Fruit fly (Drosophila melanogaster) whole organism, embryonic: ENCODE data around the gene ATPsynG.

Source experiments
- Bgb ChIP-seq: fragments of 200-800 bp; sonication (Bioruptor generic); IDR thresholded peaks from 2 replicates; pipeline ENCODE4 v1.3.6; 2022; ENCODE audit warnings: missing biosample characterization, missing genetic modification characterization; ENCODE audit not compliant: partially characterized antibody
- CG10267 ChIP-seq: fragments of 200-800 bp; sonication (Bioruptor generic); optimal IDR thresholded peaks from 2 replicates; lab custom pipeline; 2018; ENCODE audit warnings: missing biosample characterization, mild to moderate bottlenecking, missing genetic modification characterization, moderate library complexity
- CG11456 ChIP-seq: fragments of 200-800 bp; sonication (Bioruptor generic); IDR thresholded peaks from 3 replicates; pipeline ENCODE4 v1.3.6; 2022; ENCODE audit warnings: missing biosample characterization, missing genetic modification characterization
- CG1233 ChIP-seq: fragments of 200-800 bp; sonication (Bioruptor generic); optimal IDR thresholded peaks from 4 replicates; lab custom pipeline; 2018; ENCODE audit warnings: missing biosample characterization, mild to moderate bottlenecking, missing genetic modification characterization
- CG12391 ChIP-seq: fragments of 200-800 bp; sonication (Bioruptor generic); optimal IDR thresholded peaks from 3 replicates; lab custom pipeline; 2018; ENCODE audit warnings: missing biosample characterization, mild to moderate bottlenecking, missing genetic modification characterization, moderate library complexity
- CG13287 ChIP-seq: fragments of 200-800 bp; sonication (Bioruptor generic); IDR thresholded peaks from 2 replicates; pipeline ENCODE4 v1.3.6; 2022; ENCODE audit warnings: missing biosample characterization, missing genetic modification characterization; ENCODE audit not compliant: partially characterized antibody
- CG1529 ChIP-seq: fragments of 200-800 bp; sonication (Bioruptor generic); optimal IDR thresholded peaks from 3 replicates; lab custom pipeline; 2018; ENCODE audit warnings: missing biosample characterization, missing genetic modification characterization
- CG15514 ChIP-seq: fragments of 200-800 bp; sonication (Bioruptor generic); optimal IDR thresholded peaks from 3 replicates; lab custom pipeline; 2017; ENCODE audit warnings: missing biosample characterization, missing genetic modification characterization, mild to moderate bottlenecking, moderate library complexity, missing genetic modification reagents
- CG16813 ChIP-seq: fragments of 200-800 bp; sonication (Bioruptor generic); IDR thresholded peaks from 3 replicates; pipeline ENCODE4 v1.3.6; 2022; ENCODE audit warnings: missing biosample characterization, missing genetic modification characterization; ENCODE audit not compliant: partially characterized antibody
- CG17829 ChIP-seq: fragments of 200-800 bp; optimal IDR thresholded peaks from 2 replicates; lab custom pipeline; 2019; ENCODE audit warnings: missing biosample characterization, mild to moderate bottlenecking, missing genetic modification characterization, moderate library complexity
- CG18011 ChIP-seq: fragments of 200-800 bp; sonication (Bioruptor generic); optimal IDR thresholded peaks from 2 replicates; lab custom pipeline; 2017; ENCODE audit warnings: missing biosample characterization, missing genetic modification characterization, mild to moderate bottlenecking, moderate library complexity, missing genotype
- CG2202 ChIP-seq: fragments of 200-800 bp; sonication (Bioruptor generic); optimal IDR thresholded peaks from 2 replicates; lab custom pipeline; 2018; ENCODE audit warnings: missing biosample characterization, mild to moderate bottlenecking, missing genetic modification characterization
- CG32772 ChIP-seq: fragments of 200-800 bp; sonication (Bioruptor generic); IDR thresholded peaks from 2 replicates; pipeline ENCODE4 v1.3.6; 2022; ENCODE audit warnings: missing biosample characterization, missing genetic modification characterization
- CG33213 ChIP-seq: fragments of 200-800 bp; sonication (Bioruptor generic); optimal IDR thresholded peaks from 3 replicates; lab custom pipeline; 2016; ENCODE audit warnings: missing biosample characterization, missing genetic modification characterization
- CG34376 ChIP-seq: fragments of 200-800 bp; sonication (Bioruptor generic); optimal IDR thresholded peaks from 2 replicates; lab custom pipeline; 2018; ENCODE audit warnings: missing biosample characterization, mild to moderate bottlenecking, missing genetic modification characterization
- CG3995 ChIP-seq: fragments of 200-800 bp; sonication (Bioruptor generic); optimal IDR thresholded peaks from 3 replicates; lab custom pipeline; 2016; ENCODE audit warnings: missing biosample characterization, missing genetic modification characterization
- CG6791 ChIP-seq: fragments of 200-800 bp; sonication (Bioruptor generic); IDR thresholded peaks from 3 replicates; pipeline ENCODE4 v1.3.6; 2022; ENCODE audit warnings: missing biosample characterization, missing genetic modification characterization; ENCODE audit not compliant: partially characterized antibody
- CG9215 ChIP-seq: fragments of 200-800 bp; sonication (Bioruptor generic); IDR thresholded peaks from 2 replicates; pipeline ENCODE4 v1.3.6; 2022; ENCODE audit warnings: missing biosample characterization, missing genetic modification characterization
- CG9727 ChIP-seq: fragments of 200-800 bp; sonication (Bioruptor generic); optimal IDR thresholded peaks from 3 replicates; lab custom pipeline; 2017; ENCODE audit warnings: missing biosample characterization, mild to moderate bottlenecking, missing genetic modification characterization
- CG9797 ChIP-seq: fragments of 200-800 bp; sonication (Bioruptor generic); optimal IDR thresholded peaks from 3 replicates; lab custom pipeline; 2018; ENCODE audit warnings: missing biosample characterization, mild to moderate bottlenecking, missing genetic modification characterization
- CG9817 ChIP-seq: fragments of 200-800 bp; sonication (Bioruptor generic); optimal IDR thresholded peaks from 2 replicates; lab custom pipeline; 2018; ENCODE audit warnings: missing biosample characterization, mild to moderate bottlenecking, missing genetic modification characterization, moderate library complexity
- CrebB ChIP-seq: fragments of 200-800 bp; sonication (Bioruptor generic); optimal IDR thresholded peaks from 3 replicates; lab custom pipeline; 2018; ENCODE audit warnings: missing biosample characterization, mild to moderate bottlenecking, missing genetic modification characterization
- Dek ChIP-seq: fragments of 200-800 bp; sonication (Bioruptor generic); optimal IDR thresholded peaks from 3 replicates; lab custom pipeline; 2019; ENCODE audit warnings: missing biosample characterization, mild to moderate bottlenecking, missing genetic modification characterization, moderate library complexity
- Doc2 ChIP-seq: fragments of 200-800 bp; sonication (Bioruptor generic); IDR thresholded peaks from 2 replicates; pipeline ENCODE4 v1.3.6; 2022; ENCODE audit warnings: missing biosample characterization, missing genetic modification characterization
- Dp ChIP-seq: fragments of 200-800 bp; sonication (Bioruptor generic); optimal IDR thresholded peaks from 2 replicates; lab custom pipeline; 2018; ENCODE audit warnings: missing biosample characterization, mild to moderate bottlenecking, missing genetic modification characterization, moderate library complexity
- HmgZ ChIP-seq: fragments of 200-800 bp; sonication (Bioruptor generic); optimal IDR thresholded peaks from 2 replicates; lab custom pipeline; 2018; ENCODE audit warnings: missing biosample characterization, mild to moderate bottlenecking, missing genetic modification characterization
- Hmx ChIP-seq: fragments of 200-800 bp; sonication (Bioruptor generic); optimal IDR thresholded peaks from 2 replicates; lab custom pipeline; 2016; ENCODE audit warnings: missing biosample characterization, missing genetic modification characterization
- Hr39 ChIP-seq: fragments of >200 bp; optimal IDR thresholded peaks from 2 replicates; lab custom pipeline; 2017
- Lpt ChIP-seq: fragments of >200 bp; optimal IDR thresholded peaks from 2 replicates; lab custom pipeline; 2018; ENCODE audit warnings: missing biosample characterization, missing genetic modification characterization
- Mad ChIP-seq: fragments of 200-800 bp; sonication (Bioruptor generic); optimal IDR thresholded peaks from 2 replicates; lab custom pipeline; 2016; ENCODE audit warnings: missing biosample characterization, missing genetic modification characterization
- Max ChIP-seq: fragments of 200-800 bp; sonication (Bioruptor generic); optimal IDR thresholded peaks from 2 replicates; lab custom pipeline; 2016; ENCODE audit warnings: missing biosample characterization, mild to moderate bottlenecking, missing genetic modification characterization
- Neu2 ChIP-seq: fragments of 200-800 bp; sonication (Bioruptor generic); optimal IDR thresholded peaks from 3 replicates; lab custom pipeline; 2016; ENCODE audit warnings: missing biosample characterization, missing genetic modification characterization, borderline replicate concordance
- PHDP ChIP-seq: fragments of 200-800 bp; sonication (Bioruptor generic); optimal IDR thresholded peaks from 3 replicates; lab custom pipeline; 2018; ENCODE audit warnings: missing biosample characterization, mild to moderate bottlenecking, missing genetic modification characterization, moderate library complexity
- Six4 ChIP-seq: fragments of 200-800 bp; sonication (Bioruptor generic); optimal IDR thresholded peaks from 2 replicates; lab custom pipeline; 2016; ENCODE audit warnings: missing biosample characterization, missing genetic modification characterization
- Taf1 ChIP-seq: fragments of 200-800 bp; sonication (Bioruptor generic); IDR thresholded peaks from 2 replicates; pipeline ENCODE4 v1.3.6; 2022; ENCODE audit warnings: missing biosample characterization, missing genetic modification characterization
- ash1 ChIP-seq: fragments of 200-800 bp; sonication (Bioruptor generic); optimal IDR thresholded peaks from 2 replicates; lab custom pipeline; 2018; ENCODE audit warnings: missing biosample characterization, mild to moderate bottlenecking, missing genetic modification characterization
- az2 ChIP-seq: fragments of 200-800 bp; sonication (Bioruptor generic); optimal IDR thresholded peaks from 3 replicates; lab custom pipeline; 2016; ENCODE audit warnings: missing biosample characterization, missing genetic modification characterization
- dpn ChIP-seq, 2 experiments: fragments of 200-800 bp; sonication (Bioruptor generic); optimal IDR thresholded peaks; 3 replicates each; lab custom pipeline; 2016; ENCODE audit warnings: missing biosample characterization in 2 of 2, missing genetic modification characterization in 2 of 2
- gce ChIP-seq: fragments of 200-800 bp; sonication (Bioruptor generic); IDR thresholded peaks from 3 replicates; pipeline ENCODE4 v1.3.6; 2022; ENCODE audit warnings: missing biosample characterization, missing genetic modification characterization
- gem ChIP-seq: fragments of 200-800 bp; sonication (Bioruptor generic); optimal IDR thresholded peaks from 2 replicates; lab custom pipeline; 2019; ENCODE audit warnings: missing biosample characterization, mild to moderate bottlenecking, missing genetic modification characterization, moderate library complexity
- gt ChIP-seq: fragments of 200-800 bp; sonication (Bioruptor generic); IDR thresholded peaks from 2 replicates; pipeline ENCODE4 v1.3.6; 2022; ENCODE audit warnings: missing biosample characterization, missing genetic modification characterization
- lilli ChIP-seq: fragments of 200-800 bp; sonication (Bioruptor generic); optimal IDR thresholded peaks from 3 replicates; lab custom pipeline; 2016; ENCODE audit warnings: missing biosample characterization, missing genetic modification characterization
- nmo ChIP-seq: fragments of 200-800 bp; sonication (Bioruptor generic); optimal IDR thresholded peaks from 2 replicates; lab custom pipeline; 2018; ENCODE audit warnings: missing biosample characterization, mild to moderate bottlenecking, missing genetic modification characterization, moderate library complexity
- odd ChIP-seq: fragments of 200-800 bp; sonication (Bioruptor generic); optimal IDR thresholded peaks from 2 replicates; lab custom pipeline; 2017; ENCODE audit warnings: missing biosample characterization, mild to moderate bottlenecking, missing genetic modification characterization
- phol ChIP-seq: fragments of 200-800 bp; sonication (Bioruptor generic); optimal IDR thresholded peaks from 3 replicates; lab custom pipeline; 2018; ENCODE audit warnings: missing biosample characterization, mild to moderate bottlenecking, missing genetic modification characterization, moderate library complexity
- repo ChIP-seq: fragments of 200-800 bp; sonication (Bioruptor generic); optimal IDR thresholded peaks from 2 replicates; lab custom pipeline; 2016; ENCODE audit warnings: missing biosample characterization, missing genetic modification characterization
- sens-2 ChIP-seq: fragments of 200-800 bp; sonication (Bioruptor generic); IDR thresholded peaks from 2 replicates; pipeline ENCODE4 v1.3.6; 2022; ENCODE audit warnings: missing biosample characterization, missing genetic modification characterization
- sna ChIP-seq: fragments of 200-800 bp; sonication (Bioruptor generic); IDR thresholded peaks from 2 replicates; pipeline ENCODE4 v1.3.6; 2022; ENCODE audit warnings: missing biosample characterization, missing genetic modification characterization; ENCODE audit not compliant: partially characterized antibody
- stwl ChIP-seq: fragments of 200-800 bp; sonication (Bioruptor generic); optimal IDR thresholded peaks from 3 replicates; lab custom pipeline; 2018; ENCODE audit warnings: missing biosample characterization, mild to moderate bottlenecking, missing genetic modification characterization, moderate library complexity
- unc-4 ChIP-seq: fragments of 200-800 bp; sonication (Bioruptor generic); IDR thresholded peaks from 2 replicates; pipeline ENCODE4 v1.3.6; 2022; ENCODE audit warnings: missing biosample characterization, missing genetic modification characterization; ENCODE audit not compliant: partially characterized antibody
- yki ChIP-seq: fragments of >200 bp; optimal IDR thresholded peaks from 3 replicates; lab custom pipeline; 2018

Gene ATPsynG

DNA sequence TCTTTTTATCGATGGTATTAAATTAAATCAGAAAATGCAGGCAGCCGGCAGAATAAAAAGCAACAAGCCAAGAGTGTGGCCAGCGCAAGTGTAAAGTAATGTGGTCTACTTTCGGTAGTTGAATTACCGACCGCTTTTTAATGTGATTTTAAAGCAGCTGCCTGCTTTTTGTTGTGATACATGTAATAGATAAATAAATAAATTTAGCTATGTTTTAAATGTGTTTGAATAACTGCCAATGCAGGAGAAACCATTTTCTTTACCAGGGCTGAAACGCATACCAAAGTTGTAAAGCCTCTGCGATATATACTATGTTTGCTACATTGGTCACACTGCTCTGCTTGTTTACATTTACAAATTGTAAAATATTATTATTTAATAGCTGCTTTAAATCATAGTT, 6.1 kb downstream of the ATPsynG start, which contains the start of the genes Tmem214 and YL-1 (continued):
- TF ChIP-seq Mad (GFP tag; lab: Kevin White, UChicago), result peak; percentile 21
- TF ChIP-seq ash1, result no peak
- TF ChIP-seq PHDP (tag; lab: Kevin White, UChicago), result peak; percentile 4
- no peak for TF ChIP-seq repo (GFP tag; lab: Kevin White, UChicago)
- TF ChIP-seq Dek (tag; lab: Kevin White, UChicago), result no peak
- no peak for TF ChIP-seq CG9817
- peak; percentile 7 for TF ChIP-seq CG9727 (GFP tag; lab: Kevin White, UChicago)
- TF ChIP-seq az2 (GFP tag; lab: Kevin White, UChicago), result no peak
- TF ChIP-seq Lpt, result no peak
- TF ChIP-seq Dp (GFP tag; lab: Kevin White, UChicago), result peak; percentile 49
- TF ChIP-seq CG13287 (GFP tag; lab: Robert Waterston, UW), result peak; percentile 73
- no peak for TF ChIP-seq CrebB (tag; lab: Kevin White, UChicago)
- peak; percentile 10 for TF ChIP-seq CG33213
- TF ChIP-seq gce (GFP tag; lab: Robert Waterston, UW), result no peak
- peak; percentile 27 for TF ChIP-seq CG12391 (tag; lab: Kevin White, UChicago)
- TF ChIP-seq CG6791, result peak; percentile 37; the same call in 1 of the 3 replicates
- no peak for TF ChIP-seq CG1233 (GFP tag; lab: Kevin White, UChicago)
- no peak for TF ChIP-seq gt (GFP tag; lab: Robert Waterston, UW)
- TF ChIP-seq CG17829 (tag; lab: Kevin White, UChicago), result peak; percentile 45
- TF ChIP-seq Max (GFP tag; lab: Kevin White, UChicago), result peak; percentile 38
- no peak for TF ChIP-seq yki
- no peak for TF ChIP-seq Neu2
- TF ChIP-seq sens-2 (GFP tag; lab: Robert Waterston, UW), result no peak
- TF ChIP-seq CG10267 (tag; lab: Kevin White, UChicago), result peak; percentile 46
- no peak for TF ChIP-seq Taf1 (GFP tag; lab: Robert Waterston, UW)
- no peak for TF ChIP-seq dpn (GFP tag; optimal IDR thresholded peaks at IDR 0.05; lab: Kevin White, UChicago)
- no peak for TF ChIP-seq Six4 (GFP tag; lab: Kevin White, UChicago)
- TF ChIP-seq CG32772 (GFP tag; lab: Robert Waterston, UW), result no peak
- TF ChIP-seq Hmx (GFP tag; lab: Kevin White, UChicago), result no peak
- TF ChIP-seq sna, result peak; percentile 57; the same call in 1 of the 2 replicates
- TF ChIP-seq CG15514, result peak; percentile 28
- TF ChIP-seq Hr39, result no peak
- peak; percentile 58 for TF ChIP-seq CG16813 (GFP tag; lab: Robert Waterston, UW)
- no peak for TF ChIP-seq CG18011
- no peak for TF ChIP-seq odd (GFP tag; lab: Kevin White, UChicago)
- TF ChIP-seq CG11456, result no peak
- TF ChIP-seq CG34376, result no peak
- TF ChIP-seq Doc2 (GFP tag; lab: Robert Waterston, UW), result no peak
- peak; percentile 86 for TF ChIP-seq phol (tag; lab: Kevin White, UChicago)
- no peak for TF ChIP-seq CG1529
- TF ChIP-seq nmo, result peak; percentile 68
- TF ChIP-seq gem, result peak; percentile 20
- TF ChIP-seq CG9215 (GFP tag; lab: Robert Waterston, UW), result no peak
- peak; percentile 74 for TF ChIP-seq stwl (tag; lab: Kevin White, UChicago)
- peak; percentile 17 for TF ChIP-seq CG3995 (GFP tag; lab: Kevin White, UChicago)
- TF ChIP-seq Bgb (GFP tag; lab: Robert Waterston, UW), result peak; percentile 42
- peak; percentile 5 for TF ChIP-seq lilli
- no peak for TF ChIP-seq CG2202 (tag; lab: Kevin White, UChicago)
- peak; percentile 46 for TF ChIP-seq HmgZ
- peak; percentile 66 for TF ChIP-seq unc-4 (GFP tag; lab: Robert Waterston, UW)
- TF ChIP-seq CG9797, result peak; percentile 90
